Worm (Caenorhabditis elegans) whole organism, young adult: Measurements from ENCODE around the gene puf-5.

ENCODE experiments used
- B0261.1 ChIP-seq: sonication (generic microtip); optimal IDR thresholded peaks from 2 replicates; lab custom pipeline; 2016; ENCODE audit warnings: mild to moderate bottlenecking, missing genetic modification characterization, moderate library complexity, missing compliant biosample characterization
- F23B12.7 ChIP-seq: sonication (generic microtip); optimal IDR thresholded peaks from 2 replicates; lab custom pipeline; 2017; ENCODE audit warnings: missing genetic modification characterization, mild to moderate bottlenecking, missing compliant biosample characterization, antibody characterized with exemption, moderate library complexity; ENCODE audit not compliant: insufficient read depth
- F39B2.1 ChIP-seq: fragments of 200-800 bp; sonication (Bioruptor generic); IDR thresholded peaks from 2 replicates; pipeline ENCODE4 v1.3.6; 2022; ENCODE audit warnings: missing genetic modification reagents, missing genetic modification characterization, missing compliant biosample characterization
- T07F8.4 ChIP-seq: sonication (generic microtip); optimal IDR thresholded peaks from 2 replicates; lab custom pipeline; 2016; ENCODE audit warnings: mild to moderate bottlenecking, missing genetic modification characterization, moderate library complexity, missing compliant biosample characterization
- T26A5.8 ChIP-seq: sonication (generic microtip); optimal IDR thresholded peaks from 2 replicates; lab custom pipeline; 2016; ENCODE audit warnings: missing genetic modification characterization, missing compliant biosample characterization
- aptf-2 ChIP-seq: fragments of 200-800 bp; sonication (Bioruptor generic); conservative IDR thresholded peaks from 2 replicates; pipeline ENCODE4 v1.3.6; 2022; ENCODE audit warnings: missing genetic modification reagents, missing genetic modification characterization, missing compliant biosample characterization
- attf-5 ChIP-seq: fragments of 200-800 bp; sonication (Bioruptor generic); optimal IDR thresholded peaks from 2 replicates; lab custom pipeline; 2018; ENCODE audit warnings: mild to moderate bottlenecking, missing genetic modification characterization, missing compliant biosample characterization
- bed-2 ChIP-seq: fragments of 200-800 bp; sonication (Bioruptor generic); IDR thresholded peaks from 2 replicates; pipeline ENCODE4 v1.3.6; 2022; ENCODE audit warnings: missing genetic modification reagents, missing genetic modification characterization, missing compliant biosample characterization
- cebp-2 ChIP-seq: fragments of 200-800 bp; sonication (Bioruptor generic); IDR thresholded peaks from 2 replicates; pipeline ENCODE4 v1.3.6; 2022; ENCODE audit warnings: missing genetic modification characterization, missing compliant biosample characterization
- ceh-27 ChIP-seq: fragments of 200-800 bp; sonication (Bioruptor generic); optimal IDR thresholded peaks from 2 replicates; lab custom pipeline; 2018; ENCODE audit warnings: mild to moderate bottlenecking, missing genetic modification characterization, moderate library complexity, missing compliant biosample characterization
- ceh-79 ChIP-seq: sonication (generic microtip); optimal IDR thresholded peaks from 2 replicates; lab custom pipeline; 2017; ENCODE audit warnings: mild to moderate bottlenecking, missing genetic modification characterization, missing compliant biosample characterization
- dox-1 ChIP-seq: fragments of 200-800 bp; sonication (Bioruptor generic); IDR thresholded peaks from 2 replicates; pipeline ENCODE4 v1.3.6; 2022; ENCODE audit warnings: missing genetic modification reagents, missing genetic modification characterization, missing compliant biosample characterization
- egl-18 ChIP-seq: fragments of 200-800 bp; sonication (Bioruptor generic); IDR thresholded peaks from 2 replicates; pipeline ENCODE4 v1.3.6; 2022; ENCODE audit warnings: missing genetic modification reagents, missing genetic modification characterization, missing compliant biosample characterization
- egl-44 ChIP-seq: fragments of 200-800 bp; sonication (Bioruptor generic); IDR thresholded peaks from 2 replicates; pipeline ENCODE4 v1.3.6; 2022; ENCODE audit warnings: missing genetic modification reagents, missing genetic modification characterization, missing compliant biosample characterization
- egrh-3 ChIP-seq: fragments of 200-800 bp; sonication (Bioruptor generic); IDR thresholded peaks from 2 replicates; pipeline ENCODE4 v1.3.6; 2022; ENCODE audit warnings: missing genetic modification reagents, missing genetic modification characterization, missing compliant biosample characterization
- fkh-3 ChIP-seq: sonication (generic microtip); optimal IDR thresholded peaks from 2 replicates; lab custom pipeline; 2016; ENCODE audit warnings: mild to moderate bottlenecking, missing genetic modification characterization, missing compliant biosample characterization
- him-1 ChIP-seq: sonication (generic microtip); optimal IDR thresholded peaks from 2 replicates; lab custom pipeline; 2016; ENCODE audit warnings: missing genotype, missing genetic modification reagents, missing genetic modification characterization, missing compliant biosample characterization
- hmg-1.2 ChIP-seq: fragments of 200-800 bp; sonication (Bioruptor generic); IDR thresholded peaks from 2 replicates; pipeline ENCODE4 v1.3.6; 2022; ENCODE audit warnings: missing genetic modification reagents, missing genetic modification characterization, missing compliant biosample characterization
- hmg-20 ChIP-seq: fragments of 200-800 bp; sonication (Bioruptor generic); IDR thresholded peaks from 2 replicates; pipeline ENCODE4 v1.3.6; 2022; ENCODE audit warnings: missing genetic modification reagents, missing genetic modification characterization, missing compliant biosample characterization
- hsf-1 ChIP-seq: fragments of 200-800 bp; sonication (Bioruptor generic); IDR thresholded peaks from 2 replicates; pipeline ENCODE4 v1.3.6; 2022; ENCODE audit warnings: missing genetic modification reagents, missing genetic modification characterization, missing compliant biosample characterization
- madf-8 ChIP-seq: fragments of 200-800 bp; sonication (Bioruptor generic); conservative IDR thresholded peaks from 2 replicates; pipeline ENCODE4 v1.3.6; 2022; ENCODE audit warnings: missing genetic modification reagents, missing genetic modification characterization, missing compliant biosample characterization
- nfya-2 ChIP-seq: fragments of 200-800 bp; sonication (Bioruptor generic); IDR thresholded peaks from 2 replicates; pipeline ENCODE4 v1.3.6; 2022; ENCODE audit warnings: missing genetic modification reagents, missing genetic modification characterization, missing compliant biosample characterization
- nhr-27 ChIP-seq: fragments of 200-800 bp; sonication (Bioruptor generic); optimal IDR thresholded peaks from 2 replicates; lab custom pipeline; 2018; ENCODE audit warnings: mild to moderate bottlenecking, missing genetic modification characterization, moderate library complexity, missing compliant biosample characterization
- nhr-80 ChIP-seq: sonication (generic microtip); optimal IDR thresholded peaks from 2 replicates; lab custom pipeline; 2016; ENCODE audit warnings: missing genetic modification characterization, missing compliant biosample characterization
- pbrm-1 ChIP-seq: fragments of 200-800 bp; sonication (Bioruptor generic); IDR thresholded peaks from 2 replicates; pipeline ENCODE4 v1.3.6; 2022; ENCODE audit warnings: missing genetic modification reagents, missing genetic modification characterization, missing compliant biosample characterization
- rcor-1 ChIP-seq: fragments of 200-800 bp; sonication (Bioruptor generic); IDR thresholded peaks from 2 replicates; pipeline ENCODE4 v1.3.6; 2022; ENCODE audit warnings: missing genetic modification reagents, missing genetic modification characterization, missing compliant biosample characterization
- rec-8 ChIP-seq, 2 experiments: sonication (generic microtip); optimal IDR thresholded peaks; 2 replicates each; lab custom pipeline; 2016; ENCODE audit warnings: mild to moderate bottlenecking in 2 of 2, missing genetic modification characterization in 2 of 2, missing genetic modification reagents in 2 of 2, missing genotype in 2 of 2, missing biosample characterization in 1 of 2, missing compliant biosample characterization in 1 of 2, moderate library complexity in 1 of 2
- sdz-38 ChIP-seq: sonication (generic microtip); optimal IDR thresholded peaks from 2 replicates; lab custom pipeline; 2016; ENCODE audit warnings: missing genotype, missing genetic modification characterization, missing compliant biosample characterization
- somi-1 ChIP-seq: fragments of 200-800 bp; sonication (Bioruptor generic); optimal IDR thresholded peaks from 2 replicates; lab custom pipeline; 2018; ENCODE audit warnings: mild to moderate bottlenecking, missing genetic modification characterization, missing compliant biosample characterization
- sptf-2 ChIP-seq: fragments of 200-800 bp; sonication (Bioruptor generic); optimal IDR thresholded peaks from 2 replicates; lab custom pipeline; 2018; ENCODE audit warnings: mild to moderate bottlenecking, missing genetic modification characterization, missing compliant biosample characterization
- tbp1 ChIP-seq: fragments of 200-800 bp; sonication (Bioruptor generic); optimal IDR thresholded peaks from 2 replicates; lab custom pipeline; 2018; ENCODE audit warnings: mild to moderate bottlenecking, missing genetic modification characterization, missing compliant biosample characterization
- unc-62 ChIP-seq: fragments of 150-350 bp; optimal IDR thresholded peaks from 2 replicates; lab custom pipeline; 2014; ENCODE audit warnings: missing biosample characterization, missing genetic modification reagents, missing genetic modification characterization
- xnd-1 ChIP-seq: sonication (generic microtip); optimal IDR thresholded peaks from 2 replicates; lab custom pipeline; 2016; ENCODE audit warnings: missing genotype, missing genetic modification reagents, missing genetic modification characterization, missing compliant biosample characterization
- zim-3 ChIP-seq: sonication (generic microtip); optimal IDR thresholded peaks from 2 replicates; lab custom pipeline; 2017; ENCODE audit warnings: mild to moderate bottlenecking, missing genetic modification characterization, moderate library complexity, missing compliant biosample characterization

The puf-5 gene

ce11 chrII:8531181-8531759 lies 44.1 kb upstream of the puf-5 start, which contains the start of gene gldi-7:
TSS of gene gldi-7 (minus strand) at chrII:8531222.
- TF ChIP-seq nhr-80 (tag; lab: Kevin White, UChicago) (peak; percentile 33), T26A5.8 (tag; lab: Kevin White, UChicago) (no peak)

- TF ChIP-seq him-1 (tag; lab: Kevin White, UChicago) (no peak), hmg-1.2 (peak; percentile 36; the same call in 1 of the 2 replicates)
These were observed 43.3 kb upstream of the puf-5 start for ce11 chrII:8532015-8532414.

DNA sequence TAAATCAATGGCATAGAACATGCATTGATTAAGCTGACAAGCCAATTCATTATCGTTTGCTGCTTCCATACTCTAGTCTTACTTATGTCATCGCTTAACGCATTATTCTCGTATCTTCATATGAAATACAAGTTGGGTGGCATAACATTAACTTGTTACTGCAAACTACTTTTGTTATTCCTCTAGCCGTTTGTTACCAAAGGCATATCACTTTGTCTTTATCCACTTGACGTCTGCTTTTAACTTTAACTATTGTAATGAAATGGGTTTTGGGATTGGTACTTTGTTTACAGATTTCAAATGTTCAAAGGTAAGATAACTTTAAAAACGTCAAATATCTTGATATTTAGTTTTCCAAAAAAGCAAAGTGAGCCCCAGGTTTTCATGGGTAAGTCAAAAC lies 39.3 kb upstream of the puf-5 start, which contains the start of gene W01C9.2:
Gene W01C9.2 (plus strand): TSS at position 301 of the 400 bp plus-strand sequence.
- TF ChIP-seq F23B12.7 (tag; lab: Kevin White, UChicago) (no peak), sdz-38 (tag; lab: Kevin White, UChicago) (no peak), unc-62 (no peak), sptf-2 (GFP tag; lab: Kevin White, UChicago) (no peak), rcor-1 (GFP tag; lab: Robert Waterston, UW) (no peak), pbrm-1 (GFP tag; lab: Robert Waterston, UW) (no peak), aptf-2 (no peak), nhr-27 (tag; lab: Kevin White, UChicago) (no peak), ceh-27 (no peak), hmg-20 (GFP tag; lab: Robert Waterston, UW) (no peak), egl-44 (GFP tag; lab: Robert Waterston, UW) (no peak), fkh-3 (tag; lab: Kevin White, UChicago) (no peak), cebp-2 (GFP tag; lab: Robert Waterston, UW) (no peak), ceh-79 (tag; lab: Kevin White, UChicago) (no peak), bed-2 (GFP tag; lab: Robert Waterston, UW) (no peak), zim-3 (tag; lab: Kevin White, UChicago) (no peak), egrh-3 (GFP tag; lab: Robert Waterston, UW) (no peak), egl-18 (GFP tag; lab: Robert Waterston, UW) (no peak)
- TF ChIP-seq, all 124 proteins: peak for 0

- TF ChIP-seq tbp1 (GFP tag; lab: Kevin White, UChicago): no peak
- TF ChIP-seq dox-1 (GFP tag; lab: Robert Waterston, UW): no peak
- no peak for TF ChIP-seq somi-1
- no peak for TF ChIP-seq hsf-1 (GFP tag; lab: Robert Waterston, UW)
- TF ChIP-seq nhr-27 (tag; lab: Kevin White, UChicago): no peak
- TF ChIP-seq madf-8 (GFP tag; lab: Robert Waterston, UW): no peak
- no peak for TF ChIP-seq nfya-2 (GFP tag; lab: Robert Waterston, UW)
- no peak for TF ChIP-seq T07F8.4
- no peak for TF ChIP-seq attf-5 (GFP tag; lab: Kevin White, UChicago)
- TF ChIP-seq fkh-3 (tag; lab: Kevin White, UChicago): no peak
- no peak for TF ChIP-seq F39B2.1 (GFP tag; lab: Robert Waterston, UW)
- TF ChIP-seq xnd-1 (tag; lab: Kevin White, UChicago): no peak
- TF ChIP-seq rec-8 (tag; optimal IDR thresholded peaks at IDR 0.05; lab: Kevin White, UChicago): no peak
- TF ChIP-seq B0261.1 (tag; lab: Kevin White, UChicago): no peak
- no peak for TF ChIP-seq ceh-27
These were observed 34.9 kb upstream of the puf-5 start, which contains the start of gene pqn-73 for ce11 chrII:8540412-8540811. TSS of gene pqn-73 (plus strand) at chrII:8540712.
